Worm (Caenorhabditis elegans): Measurements from ENCODE around the gene grsp-2.

The grsp-2 gene

DNA sequence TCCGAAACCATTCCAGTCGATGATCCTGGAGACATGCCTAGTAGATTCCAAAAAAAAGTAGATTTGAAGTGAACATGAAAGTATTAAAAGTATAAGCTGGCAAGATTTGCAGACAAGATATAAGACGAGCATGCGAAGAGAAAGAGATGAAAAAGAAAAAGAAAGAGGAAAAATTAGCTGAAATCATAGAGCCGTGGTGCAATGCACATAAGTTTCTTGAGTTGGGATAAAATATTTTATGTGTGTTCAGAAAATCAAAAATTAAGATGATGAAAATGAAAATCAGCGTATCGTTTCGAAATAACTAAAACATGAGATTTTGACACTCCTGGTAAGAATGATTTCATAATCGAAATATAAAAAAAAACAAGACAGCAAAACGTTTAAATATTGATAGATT is 28.3 kb downstream of the grsp-2 start, which contains the start of gene T11B7.2:
Gene T11B7.2 (minus strand): TSS at position 101 of the 400 bp plus-strand sequence.
- TF ChIP-seq bed-1 (GFP tag; IDR thresholded peaks at IDR 0.05) (no peak), madf-6 (GFP tag; IDR thresholded peaks at IDR 0.05) (no peak), zim-3 (tag; optimal IDR thresholded peaks at IDR 0.05) (no peak), F52B5.7 (tag; optimal IDR thresholded peaks at IDR 0.05) (no peak), B0019.2 (GFP tag; conservative IDR thresholded peaks at IDR 0.05) (no peak), attf-3 (GFP tag; conservative IDR thresholded peaks at IDR 0.05) (no peak), mel-28 (tag; optimal IDR thresholded peaks at IDR 0.05; ENCODE audit: borderline replicate concordance) (no peak), rcor-1 (GFP tag; IDR thresholded peaks at IDR 0.05) (no peak), K11D2.4 (GFP tag; IDR thresholded peaks at IDR 0.05) (no peak), zfh-2 (GFP tag; conservative IDR thresholded peaks at IDR 0.05) (no peak), sea-2 (GFP tag; IDR thresholded peaks at IDR 0.05) (no peak), snpc-1.1 (tag; optimal IDR thresholded peaks at IDR 0.05; ENCODE audit: insufficient read depth) (no peak), efl-1 (GFP tag; optimal IDR thresholded peaks at IDR 0.05) (no peak), snpc-1.3 (tag; optimal IDR thresholded peaks at IDR 0.05; ENCODE audit: insufficient read depth) (no peak), attf-5 (GFP tag; optimal IDR thresholded peaks at IDR 0.05) (no peak), snpc-3.4 (tag; optimal IDR thresholded peaks at IDR 0.05) (no peak), bed-2 (GFP tag; IDR thresholded peaks at IDR 0.05) (no peak), fkh-3 (tag; optimal IDR thresholded peaks at IDR 0.05) (no peak), pha-4 (tag; optimal IDR thresholded peaks at IDR 0.05) (no peak)

DNA sequence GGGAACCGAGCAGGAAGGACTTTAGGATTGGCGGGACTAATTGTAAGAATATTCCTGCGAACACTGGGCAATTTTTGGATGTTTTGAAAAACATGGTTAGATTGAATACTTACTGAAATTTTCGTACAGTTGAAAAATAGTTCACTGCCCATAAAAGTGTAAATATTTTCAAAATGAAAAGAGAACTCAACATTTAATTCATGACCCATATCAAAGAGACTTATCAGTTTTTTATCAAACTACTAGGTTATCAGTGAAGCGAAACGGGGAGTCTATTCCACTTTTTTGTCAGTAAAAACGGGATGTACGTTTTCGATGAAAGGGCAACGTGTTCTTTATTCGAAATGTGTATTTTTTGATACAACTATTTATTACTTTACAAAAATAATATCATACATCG is 29.8 kb downstream of the grsp-2 start:
- TF ChIP-seq F55B11.4 (tag; optimal IDR thresholded peaks at IDR 0.05; ENCODE audit: borderline replicate concordance, insufficient read depth) (no peak), nhr-80 (tag; optimal IDR thresholded peaks at IDR 0.05) (peak; percentile 68)

DNA sequence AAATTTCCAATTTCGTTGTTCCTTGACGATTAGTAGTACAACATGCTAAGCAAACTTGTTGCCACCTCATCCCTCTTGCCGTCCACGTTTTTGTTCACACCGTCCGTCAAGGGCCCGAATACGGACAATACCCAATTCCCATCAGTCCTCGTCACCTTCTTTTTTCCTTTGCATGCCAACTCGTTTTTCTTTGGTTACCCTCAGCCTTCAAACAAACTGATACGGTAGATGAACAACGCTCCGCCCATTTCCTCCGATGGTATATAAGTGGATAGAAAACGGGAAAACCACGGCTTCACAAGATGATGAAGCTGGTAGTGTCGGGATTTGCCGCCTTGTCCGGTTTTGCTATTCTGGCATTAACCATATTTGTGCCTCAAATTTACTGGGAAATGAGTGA is 31.8 kb downstream of the grsp-2 start, which contains the start of gene col-118:
Gene col-118 (plus strand): TSS at position 301 of the 400 bp plus-strand sequence.
- TF ChIP-seq C06A6.2 (GFP tag; conservative IDR thresholded peaks at IDR 0.05) (no peak), T07F8.4 (tag; optimal IDR thresholded peaks at IDR 0.05) (no peak), Y53G8AR.9 (GFP tag; conservative IDR thresholded peaks at IDR 0.05) (no peak), F52B5.7 (tag; optimal IDR thresholded peaks at IDR 0.05) (no peak), ZK185.1 (tag; optimal IDR thresholded peaks at IDR 0.05; ENCODE audit: poor library complexity, severe bottlenecking) (no peak), F37B4.10 (GFP tag; IDR thresholded peaks at IDR 0.05) (no peak), hmg-1.2 (GFP tag; IDR thresholded peaks at IDR 0.05) (no peak), ceh-79 (tag; optimal IDR thresholded peaks at IDR 0.05) (no peak), nhr-27 (tag; optimal IDR thresholded peaks at IDR 0.05) (no peak), ceh-58 (GFP tag; IDR thresholded peaks at IDR 0.05) (no peak), ztf-26 (tag; optimal IDR thresholded peaks at IDR 0.05) (no peak), sdz-38 (tag; optimal IDR thresholded peaks at IDR 0.05) (no peak), K11D2.4 (GFP tag; IDR thresholded peaks at IDR 0.05) (no peak), ets-4 (GFP tag; optimal IDR thresholded peaks at IDR 0.05) (no peak), F57C9.4 (tag; optimal IDR thresholded peaks at IDR 0.05) (no peak), somi-1 (GFP tag; optimal IDR thresholded peaks at IDR 0.05) (no peak), Y53F4B.3 (GFP tag; IDR thresholded peaks at IDR 0.05) (no peak), hlh-12 (tag; optimal IDR thresholded peaks at IDR 0.05) (no peak)

Measured in whole organism, young adult.